Fruit fly (Drosophila melanogaster) whole organism, embryonic: ENCODE results near the gene Trm7-34.

Experiments used
- Ada2b ChIP-seq: fragments of 200-800 bp; sonication (Bioruptor generic); IDR thresholded peaks from 2 replicates; pipeline ENCODE4 v1.3.6; 2022; ENCODE audit warnings: missing biosample characterization, missing genetic modification characterization
- Adf1 ChIP-seq: fragments of 200-800 bp; sonication (Bioruptor generic); IDR thresholded peaks from 2 replicates; pipeline ENCODE4 v1.3.6; 2022; ENCODE audit warnings: missing biosample characterization, missing genetic modification characterization
- CG10267 ChIP-seq: fragments of 200-800 bp; sonication (Bioruptor generic); optimal IDR thresholded peaks from 2 replicates; lab custom pipeline; 2018; ENCODE audit warnings: missing biosample characterization, mild to moderate bottlenecking, missing genetic modification characterization, moderate library complexity
- CG10543 ChIP-seq: fragments of 200-800 bp; sonication (Bioruptor generic); optimal IDR thresholded peaks from 3 replicates; lab custom pipeline; 2017; ENCODE audit warnings: missing biosample characterization, mild to moderate bottlenecking, missing genetic modification characterization, moderate library complexity
- CG12219 ChIP-seq: fragments of 200-800 bp; sonication (Bioruptor generic); optimal IDR thresholded peaks from 3 replicates; lab custom pipeline; 2018; ENCODE audit warnings: missing biosample characterization, mild to moderate bottlenecking, missing genetic modification characterization
- CG13624 ChIP-seq: fragments of 200-800 bp; sonication (Bioruptor generic); optimal IDR thresholded peaks from 2 replicates; lab custom pipeline; 2016; ENCODE audit warnings: missing biosample characterization, missing genetic modification characterization
- CG13894 ChIP-seq: fragments of 200-800 bp; sonication (Bioruptor generic); optimal IDR thresholded peaks from 3 replicates; lab custom pipeline; 2018; ENCODE audit warnings: missing biosample characterization, mild to moderate bottlenecking, missing genetic modification characterization, moderate library complexity
- CG14667 ChIP-seq: fragments of 200-800 bp; sonication (Bioruptor generic); IDR thresholded peaks from 2 replicates; pipeline ENCODE4 v1.3.6; 2022; ENCODE audit warnings: missing biosample characterization, missing genetic modification characterization
- CG15011 ChIP-seq: fragments of 200-800 bp; sonication (Bioruptor generic); optimal IDR thresholded peaks from 3 replicates; lab custom pipeline; 2018; ENCODE audit warnings: missing biosample characterization, mild to moderate bottlenecking, missing genetic modification characterization
- CG16813 ChIP-seq: fragments of 200-800 bp; sonication (Bioruptor generic); IDR thresholded peaks from 3 replicates; pipeline ENCODE4 v1.3.6; 2022; ENCODE audit warnings: missing biosample characterization, missing genetic modification characterization; ENCODE audit not compliant: partially characterized antibody
- CG16863 ChIP-seq: fragments of 200-800 bp; sonication (Bioruptor generic); optimal IDR thresholded peaks from 3 replicates; lab custom pipeline; 2016; ENCODE audit warnings: missing biosample characterization, missing genetic modification characterization
- CG17359 ChIP-seq: fragments of 200-800 bp; sonication (Bioruptor generic); optimal IDR thresholded peaks from 3 replicates; lab custom pipeline; 2018; ENCODE audit warnings: missing biosample characterization, mild to moderate bottlenecking, missing genetic modification characterization, moderate library complexity
- CG1832 ChIP-seq: fragments of 200-800 bp; sonication (Bioruptor generic); optimal IDR thresholded peaks from 2 replicates; lab custom pipeline; 2017; ENCODE audit warnings: missing biosample characterization, mild to moderate bottlenecking, missing genetic modification characterization, inconsistent platforms
- CG18476 ChIP-seq: fragments of 200-800 bp; sonication (Bioruptor generic); optimal IDR thresholded peaks from 2 replicates; lab custom pipeline; 2016; ENCODE audit warnings: missing biosample characterization, mild to moderate bottlenecking, missing genetic modification characterization
- CG33213 ChIP-seq: fragments of 200-800 bp; sonication (Bioruptor generic); optimal IDR thresholded peaks from 3 replicates; lab custom pipeline; 2016; ENCODE audit warnings: missing biosample characterization, missing genetic modification characterization
- CG6689 ChIP-seq: fragments of 200-800 bp; sonication (Bioruptor generic); IDR thresholded peaks from 2 replicates; pipeline ENCODE4 v1.3.6; 2022; ENCODE audit warnings: missing biosample characterization, missing genetic modification characterization
- CG7963 ChIP-seq: fragments of 200-800 bp; sonication (Bioruptor generic); IDR thresholded peaks from 3 replicates; pipeline ENCODE4 v1.3.6; 2022; ENCODE audit warnings: missing biosample characterization, missing genetic modification characterization; ENCODE audit not compliant: partially characterized antibody
- CG8089 ChIP-seq: fragments of 200-800 bp; sonication (Bioruptor generic); optimal IDR thresholded peaks from 3 replicates; lab custom pipeline; 2016; ENCODE audit warnings: missing biosample characterization, missing genetic modification characterization
- CG8290 ChIP-seq, 3 experiments: fragments of 200-800 bp; sonication (Bioruptor generic); optimal IDR thresholded peaks; 2 replicates each; lab custom pipeline; 2016 to 2019; ENCODE audit warnings: missing biosample characterization in 3 of 3, missing genetic modification characterization in 3 of 3, mild to moderate bottlenecking in 2 of 3, moderate library complexity in 1 of 3
- Camta ChIP-seq: fragments of 200-800 bp; sonication (Bioruptor generic); optimal IDR thresholded peaks from 2 replicates; lab custom pipeline; 2016; ENCODE audit warnings: missing biosample characterization, missing genetic modification characterization
- D19A ChIP-seq: fragments of 200-800 bp; optimal IDR thresholded peaks from 3 replicates; lab custom pipeline; 2019; ENCODE audit warnings: missing biosample characterization, mild to moderate bottlenecking, missing genetic modification characterization, moderate library complexity
- Dek ChIP-seq: fragments of 200-800 bp; sonication (Bioruptor generic); optimal IDR thresholded peaks from 3 replicates; lab custom pipeline; 2019; ENCODE audit warnings: missing biosample characterization, mild to moderate bottlenecking, missing genetic modification characterization, moderate library complexity
- Dref ChIP-seq: fragments of 200-800 bp; sonication (Bioruptor generic); IDR thresholded peaks from 2 replicates; pipeline ENCODE4 v1.3.6; 2022; ENCODE audit warnings: missing biosample characterization, missing genetic modification characterization
- Ets65A ChIP-seq: fragments of 200-800 bp; sonication (Bioruptor generic); peaks from one replicate; lab custom pipeline; 2016; ENCODE audit warnings: missing biosample characterization, missing genetic modification characterization
- Ets97D ChIP-seq: fragments of 200-800 bp; sonication (Bioruptor generic); optimal IDR thresholded peaks from 3 replicates; lab custom pipeline; 2016; ENCODE audit warnings: missing biosample characterization, missing genetic modification characterization
- Hmr ChIP-seq: fragments of 200-800 bp; sonication (Bioruptor generic); optimal IDR thresholded peaks from 3 replicates; lab custom pipeline; 2017; ENCODE audit warnings: mild to moderate bottlenecking, missing biosample characterization, missing genetic modification reagents, missing genetic modification characterization
- Hr39 ChIP-seq: fragments of >200 bp; optimal IDR thresholded peaks from 2 replicates; lab custom pipeline; 2017
- Hr51 ChIP-seq, 2 experiments: fragments of 200-800 bp; sonication (Bioruptor generic); optimal IDR thresholded peaks; 2 replicates in 1 of 2; 3 replicates in 1 of 2; lab custom pipeline; 2016 to 2018; ENCODE audit warnings: missing biosample characterization in 2 of 2, missing genetic modification characterization in 2 of 2, mild to moderate bottlenecking in 1 of 2, moderate library complexity in 1 of 2
- Hsf ChIP-seq: fragments of 200-800 bp; sonication (Bioruptor generic); optimal IDR thresholded peaks from 3 replicates; lab custom pipeline; 2016; ENCODE audit warnings: missing biosample characterization, missing genetic modification characterization
- Lhr ChIP-seq: fragments of 200-800 bp; sonication (Bioruptor generic); optimal IDR thresholded peaks from 3 replicates; lab custom pipeline; 2017; ENCODE audit warnings: mild to moderate bottlenecking, missing biosample characterization, missing genetic modification reagents, missing genetic modification characterization
- Max ChIP-seq: fragments of 200-800 bp; sonication (Bioruptor generic); optimal IDR thresholded peaks from 2 replicates; lab custom pipeline; 2016; ENCODE audit warnings: missing biosample characterization, mild to moderate bottlenecking, missing genetic modification characterization
- Oli ChIP-seq: fragments of 200-800 bp; sonication (Bioruptor generic); optimal IDR thresholded peaks from 2 replicates; lab custom pipeline; 2018; ENCODE audit warnings: missing biosample characterization, mild to moderate bottlenecking, missing genetic modification characterization, moderate library complexity
- Tbp ChIP-seq: fragments of >200 bp; optimal IDR thresholded peaks from 2 replicates; lab custom pipeline; 2018; ENCODE audit warnings: missing biosample characterization, missing genetic modification characterization
- Usf ChIP-seq: fragments of 200-800 bp; sonication (Bioruptor generic); optimal IDR thresholded peaks from 2 replicates; lab custom pipeline; 2017; ENCODE audit warnings: missing genotype, missing biosample characterization, missing genetic modification characterization
- Xbp1 ChIP-seq: fragments of 200-800 bp; sonication (Bioruptor generic); optimal IDR thresholded peaks from 3 replicates; lab custom pipeline; 2016; ENCODE audit warnings: missing biosample characterization, mild to moderate bottlenecking, missing genetic modification characterization
- abd-A ChIP-seq: fragments of 200-800 bp; sonication (Bioruptor generic); optimal IDR thresholded peaks from 3 replicates; lab custom pipeline; 2019; ENCODE audit warnings: missing biosample characterization, mild to moderate bottlenecking, missing genetic modification characterization, moderate library complexity
- ac ChIP-seq: fragments of 200-800 bp; sonication (Bioruptor generic); optimal IDR thresholded peaks from 3 replicates; lab custom pipeline; 2017; ENCODE audit warnings: missing biosample characterization, mild to moderate bottlenecking, missing genetic modification characterization
- btn ChIP-seq: fragments of 200-800 bp; sonication (Bioruptor generic); optimal IDR thresholded peaks from 2 replicates; lab custom pipeline; 2016; ENCODE audit warnings: missing biosample characterization, missing genetic modification characterization
- crol ChIP-seq: fragments of 200-800 bp; sonication (Bioruptor generic); IDR thresholded peaks from 2 replicates; pipeline ENCODE4 v1.3.6; 2022; ENCODE audit warnings: missing biosample characterization, missing genetic modification characterization
- eve ChIP-seq, 2 experiments: fragments of >200 bp; optimal IDR thresholded peaks; 2 replicates each; lab custom pipeline; 2017; ENCODE audit warnings: missing biosample characterization in 2 of 2, missing genetic modification characterization in 2 of 2
- gem ChIP-seq: fragments of 200-800 bp; sonication (Bioruptor generic); optimal IDR thresholded peaks from 2 replicates; lab custom pipeline; 2019; ENCODE audit warnings: missing biosample characterization, mild to moderate bottlenecking, missing genetic modification characterization, moderate library complexity
- insv ChIP-seq, 2 experiments: fragments of 200-800 bp; sonication (Bioruptor generic); optimal IDR thresholded peaks; 3 replicates each; lab custom pipeline; 2016 to 2018; ENCODE audit warnings: missing biosample characterization in 2 of 2, missing genetic modification characterization in 2 of 2
- ken ChIP-seq: fragments of 200-800 bp; sonication (Bioruptor generic); IDR thresholded peaks from 3 replicates; pipeline ENCODE4 v1.3.6; 2022; ENCODE audit warnings: missing biosample characterization, missing genetic modification characterization
- klu ChIP-seq: fragments of 200-800 bp; sonication (Bioruptor generic); IDR thresholded peaks from 2 replicates; pipeline ENCODE4 v1.3.6; 2022; ENCODE audit warnings: missing biosample characterization, missing genetic modification characterization
- nmo ChIP-seq: fragments of 200-800 bp; sonication (Bioruptor generic); optimal IDR thresholded peaks from 2 replicates; lab custom pipeline; 2018; ENCODE audit warnings: missing biosample characterization, mild to moderate bottlenecking, missing genetic modification characterization, moderate library complexity
- odd ChIP-seq: fragments of 200-800 bp; sonication (Bioruptor generic); optimal IDR thresholded peaks from 2 replicates; lab custom pipeline; 2017; ENCODE audit warnings: missing biosample characterization, mild to moderate bottlenecking, missing genetic modification characterization
- pfk ChIP-seq: fragments of 200-800 bp; sonication (Bioruptor generic); optimal IDR thresholded peaks from 2 replicates; lab custom pipeline; 2018; ENCODE audit warnings: missing biosample characterization, mild to moderate bottlenecking, missing genetic modification characterization, moderate library complexity
- pnt ChIP-seq: fragments of 200-800 bp; sonication (Bioruptor generic); optimal IDR thresholded peaks from 3 replicates; lab custom pipeline; 2016; ENCODE audit warnings: missing biosample characterization, missing genetic modification characterization
- pros ChIP-seq: fragments of 200-800 bp; sonication (Bioruptor generic); optimal IDR thresholded peaks from 3 replicates; lab custom pipeline; 2019; ENCODE audit warnings: missing biosample characterization, mild to moderate bottlenecking, missing genetic modification characterization, moderate library complexity
- schlank ChIP-seq: fragments of 200-800 bp; sonication (Bioruptor generic); optimal IDR thresholded peaks from 2 replicates; lab custom pipeline; 2018; ENCODE audit warnings: missing biosample characterization, mild to moderate bottlenecking, missing genetic modification characterization
- trem ChIP-seq: fragments of 200-800 bp; optimal IDR thresholded peaks from 3 replicates; lab custom pipeline; 2019; ENCODE audit warnings: missing biosample characterization, mild to moderate bottlenecking, missing genetic modification characterization, moderate library complexity
- yki ChIP-seq: fragments of >200 bp; optimal IDR thresholded peaks from 3 replicates; lab custom pipeline; 2018

Gene Trm7-34

dm6 chr3R:21118784-21119183 lies 14.9 kb downstream of the Trm7-34 start, which contains the start of gene Bdbt (continued):
- TF ChIP-seq Hr51 (GFP tag; optimal IDR thresholded peaks at IDR 0.05; lab: Kevin White, UChicago): no peak
- no peak for TF ChIP-seq CG6689 (GFP tag; lab: Robert Waterston, UW)
- no peak for TF ChIP-seq CG18476
- TF ChIP-seq CG13624 (GFP tag; lab: Kevin White, UChicago): no peak
- no peak for TF ChIP-seq CG8290 (GFP tag; optimal IDR thresholded peaks at IDR 0.05; lab: Kevin White, UChicago)
- TF ChIP-seq CG8290 (tag; optimal IDR thresholded peaks at IDR 0.05; lab: Kevin White, UChicago): no peak
- no peak for TF ChIP-seq ac (GFP tag; lab: Kevin White, UChicago)
- TF ChIP-seq CG15011: no peak
- no peak for TF ChIP-seq pros (GFP tag; lab: Kevin White, UChicago)
- no peak for TF ChIP-seq Usf (GFP tag; lab: Kevin White, UChicago)
- TF ChIP-seq CG16863 (GFP tag; lab: Kevin White, UChicago): no peak
- peak; percentile 96 for TF ChIP-seq CG7963 (GFP tag; lab: Robert Waterston, UW)
- TF ChIP-seq CG13894 (tag; lab: Kevin White, UChicago): no peak
- TF ChIP-seq schlank (tag; lab: Kevin White, UChicago): no peak
- TF ChIP-seq CG1832 (GFP tag; lab: Kevin White, UChicago): no peak
- no peak for TF ChIP-seq Tbp (GFP tag; lab: Kevin White, UChicago)
- peak; percentile 53 for TF ChIP-seq Xbp1 (GFP tag; lab: Kevin White, UChicago)
- no peak for TF ChIP-seq pnt (GFP tag; lab: Kevin White, UChicago)
- no peak for TF ChIP-seq CG14667 (GFP tag; lab: Robert Waterston, UW)
- TF ChIP-seq Oli (tag; lab: Kevin White, UChicago): no peak
- TF ChIP-seq CG10543 (GFP tag; lab: Kevin White, UChicago): no peak
- TF ChIP-seq CG10267 (tag; lab: Kevin White, UChicago): peak; percentile 7
- TF ChIP-seq abd-A (tag; lab: Kevin White, UChicago): no peak
- TF ChIP-seq CG8089 (GFP tag; lab: Kevin White, UChicago): no peak
- TF ChIP-seq Ets97D (GFP tag; lab: Kevin White, UChicago): peak; percentile 52
- peak; percentile 91 for TF ChIP-seq CG16813 (GFP tag; lab: Robert Waterston, UW)
- no peak for TF ChIP-seq btn (GFP tag; lab: Kevin White, UChicago)
- TF ChIP-seq CG12219 (GFP tag; lab: Kevin White, UChicago): no peak
- no peak for TF ChIP-seq pfk (GFP tag; lab: Kevin White, UChicago)
- TF ChIP-seq eve (GFP tag; optimal IDR thresholded peaks at IDR 0.05; lab: Kevin White, UChicago): no peak
- TF ChIP-seq insv (GFP tag; optimal IDR thresholded peaks at IDR 0.05; lab: Kevin White, UChicago): no peak
- TF ChIP-seq Ets65A: peak; percentile 32
- 0 out of 2 replicates have a peak, but pooled peaks have one; percentile 38 for TF ChIP-seq Ada2b
- no peak for TF ChIP-seq Adf1 (GFP tag; lab: Robert Waterston, UW)
- no peak for TF ChIP-seq odd (GFP tag; lab: Kevin White, UChicago)
- TF ChIP-seq yki: no peak
- peak; percentile 45 for TF ChIP-seq nmo (GFP tag; lab: Kevin White, UChicago)
- TF ChIP-seq Dek (tag; lab: Kevin White, UChicago): no peak
- TF ChIP-seq klu (GFP tag; lab: Robert Waterston, UW): no peak
- no peak for TF ChIP-seq CG17359
- TF ChIP-seq crol: no peak
- no peak for TF ChIP-seq Hr39 (lab: Kevin White, UChicago)
- no peak for TF ChIP-seq Hmr (GFP tag; lab: Kevin White, UChicago)
- TF ChIP-seq Dref: peak; percentile 9; the same call in 1 of the 2 replicates
- peak; percentile 33 for TF ChIP-seq Hsf (GFP tag; lab: Kevin White, UChicago)
- TF ChIP-seq ken (GFP tag; lab: Robert Waterston, UW): no peak
- TF ChIP-seq trem (tag; lab: Kevin White, UChicago): no peak
- TF ChIP-seq gem (tag; lab: Kevin White, UChicago): no peak
- TF ChIP-seq Camta: no peak
- TF ChIP-seq D19A (tag; lab: Kevin White, UChicago): no peak
- peak; percentile 62 for TF ChIP-seq Max (GFP tag; lab: Kevin White, UChicago)
- TF ChIP-seq Lhr (GFP tag; lab: Kevin White, UChicago): peak; percentile 40
- peak; percentile 27 for TF ChIP-seq CG33213 (GFP tag; lab: Kevin White, UChicago)
